Worm (Caenorhabditis elegans): ENCODE measurements around the gene arr-1.

- no peak for TF ChIP-seq med-1 (GFP tag; optimal IDR thresholded peaks at IDR 0.05; ENCODE audit: insufficient read depth)
- TF ChIP-seq cog-1 (tag; optimal IDR thresholded peaks at IDR 0.05), result no peak
- TF ChIP-seq T22C8.4 (GFP tag; IDR thresholded peaks at IDR 0.05), result no peak
- TF ChIP-seq ztf-23 (GFP tag; IDR thresholded peaks at IDR 0.05), result no peak
- TF ChIP-seq ztf-29 (GFP tag; IDR thresholded peaks at IDR 0.05), result no peak
- no peak for TF ChIP-seq tab-1 (GFP tag; IDR thresholded peaks at IDR 0.05)
- no peak for TF ChIP-seq klf-2 (GFP tag; conservative IDR thresholded peaks at IDR 0.05)
Measured at ce11 chrX:918097-918496, 32.5 kb upstream of the arr-1 start, which contains the start of gene F35H12.5.

Data from whole organism, midembryonic.